Worm (Caenorhabditis elegans): ENCODE measurements around the gene fipr-8.

ce11 chrV:10204863-10205338 lies 34.9 kb downstream of the fipr-8 start, which contains the start of the genes ZK856.19 and ZK856.11:
- TF ChIP-seq snpc-4 (tag; optimal IDR thresholded peaks at IDR 0.05) (no peak), nhr-237 (tag; optimal IDR thresholded peaks at IDR 0.05) (no peak), pha-4 (tag; optimal IDR thresholded peaks at IDR 0.05) (peak; percentile 37)

Data from whole organism, mixed stage, embryonic.